Worm (Caenorhabditis elegans) whole organism, L1 larva: ENCODE measurements around the gene T28H11.7.

Source experiments
- C04F5.9 ChIP-seq: sonication (generic microtip); optimal IDR thresholded peaks from 2 replicates; lab custom pipeline; 2016; ENCODE audit warnings: missing genetic modification characterization, missing compliant biosample characterization
- C16A3.4 ChIP-seq: fragments of 150-350 bp; optimal IDR thresholded peaks from 2 replicates; lab custom pipeline; 2014; ENCODE audit warnings: missing biosample characterization, missing genetic modification characterization
- C34B4.2 ChIP-seq: sonication (generic microtip); optimal IDR thresholded peaks from 2 replicates; lab custom pipeline; 2017; ENCODE audit warnings: mild to moderate bottlenecking, missing genetic modification characterization, missing compliant biosample characterization
- Y116A8C.19 ChIP-seq: sonication (generic microtip); optimal IDR thresholded peaks from 2 replicates; lab custom pipeline; 2016; ENCODE audit warnings: missing compliant biosample characterization, missing genetic modification characterization, borderline replicate concordance
- aha-1 ChIP-seq: fragments of 150-350 bp; optimal IDR thresholded peaks from 2 replicates; lab custom pipeline; 2014; ENCODE audit warnings: missing biosample characterization, missing genetic modification characterization
- aly-2 ChIP-seq: fragments of 150-350 bp; optimal IDR thresholded peaks from 2 replicates; lab custom pipeline; 2014; ENCODE audit warnings: missing biosample characterization, missing genetic modification characterization
- ceh-63 ChIP-seq: fragments of 200-800 bp; sonication (Bioruptor generic); optimal IDR thresholded peaks from 2 replicates; lab custom pipeline; 2018; ENCODE audit warnings: mild to moderate bottlenecking, missing genetic modification characterization, missing compliant biosample characterization
- ceh-88 ChIP-seq: fragments of 200-800 bp; sonication (Bioruptor generic); IDR thresholded peaks from 2 replicates; pipeline ENCODE4 v1.3.6; 2022; ENCODE audit warnings: missing genetic modification characterization, missing compliant biosample characterization
- ces-1 ChIP-seq: fragments of 150-350 bp; optimal IDR thresholded peaks from 2 replicates; lab custom pipeline; 2014; ENCODE audit warnings: missing biosample characterization, missing genetic modification reagents, missing genetic modification characterization
- efl-3 ChIP-seq: fragments of 200-800 bp; sonication (Bioruptor generic); optimal IDR thresholded peaks from 2 replicates; lab custom pipeline; 2018; ENCODE audit warnings: mild to moderate bottlenecking, missing genetic modification characterization, missing compliant biosample characterization
- elt-3 ChIP-seq, 6 experiments: fragments of 150-350 bp in 1 of 6; sonication (generic microtip); optimal IDR thresholded peaks; 2 replicates each; lab custom pipeline; 2017 to 2018; ENCODE audit warnings: missing biosample characterization in 6 of 6, missing genetic modification characterization in 6 of 6, inconsistent platforms in 1 of 6
- ets-5 ChIP-seq: fragments of 200-800 bp; sonication (Bioruptor generic); IDR thresholded peaks from 2 replicates; pipeline ENCODE4 v1.3.6; 2022; ENCODE audit warnings: missing genetic modification characterization, missing compliant biosample characterization
- fkh-4 ChIP-seq: sonication (generic microtip); optimal IDR thresholded peaks from 2 replicates; lab custom pipeline; 2016; ENCODE audit warnings: missing compliant biosample characterization, missing genetic modification characterization, borderline replicate concordance
- fkh-8 ChIP-seq: sonication (generic microtip); optimal IDR thresholded peaks from 2 replicates; lab custom pipeline; 2016; ENCODE audit warnings: mild to moderate bottlenecking, missing genetic modification characterization, missing compliant biosample characterization
- fos-1 ChIP-seq: fragments of 150-350 bp; optimal IDR thresholded peaks from 2 replicates; lab custom pipeline; 2014; ENCODE audit warnings: missing biosample characterization, missing genetic modification characterization
- grh-1 ChIP-seq: fragments of 200-800 bp; sonication (Bioruptor generic); IDR thresholded peaks from 2 replicates; pipeline ENCODE4 v1.3.6; 2022; ENCODE audit warnings: missing genetic modification reagents, missing genetic modification characterization, missing compliant biosample characterization
- irx-1 ChIP-seq: sonication (generic microtip); optimal IDR thresholded peaks from 2 replicates; lab custom pipeline; 2016; ENCODE audit warnings: missing genetic modification characterization, missing compliant biosample characterization
- isw-1 ChIP-seq: fragments of 200-800 bp; sonication (Bioruptor generic); IDR thresholded peaks from 2 replicates; pipeline ENCODE4 v1.3.6; 2022; ENCODE audit warnings: missing genetic modification characterization, missing compliant biosample characterization
- jun-1 ChIP-seq: fragments of 150-350 bp; optimal IDR thresholded peaks from 2 replicates; lab custom pipeline; 2014; ENCODE audit warnings: missing biosample characterization, missing genetic modification reagents, missing genetic modification characterization
- lin-13 ChIP-seq: fragments of 150-350 bp; optimal IDR thresholded peaks from 2 replicates; lab custom pipeline; 2014; ENCODE audit warnings: missing biosample characterization, missing genetic modification reagents, missing genetic modification characterization
- lin-14 ChIP-seq: fragments of 200-800 bp; sonication (Bioruptor generic); optimal IDR thresholded peaks from 2 replicates; lab custom pipeline; 2018; ENCODE audit warnings: mild to moderate bottlenecking, missing genetic modification characterization, moderate library complexity, missing compliant biosample characterization
- lin-15B ChIP-seq: fragments of 150-350 bp; sonication (generic microtip); optimal IDR thresholded peaks from 3 replicates; lab custom pipeline; 2014; ENCODE audit warnings: missing biosample characterization, missing genetic modification characterization
- lin-35 ChIP-seq, 2 experiments: fragments of 150-350 bp; optimal IDR thresholded peaks; 2 replicates each; lab custom pipeline; 2014; ENCODE audit warnings: missing biosample characterization in 2 of 2, missing genetic modification characterization in 2 of 2, missing genetic modification reagents in 2 of 2
- lsy-2 ChIP-seq, 2 experiments: fragments of 150-350 bp; optimal IDR thresholded peaks; 2 replicates each; lab custom pipeline; 2014; ENCODE audit warnings: missing biosample characterization in 2 of 2, missing genetic modification characterization in 2 of 2
- mep-1 ChIP-seq: fragments of 150-350 bp; optimal IDR thresholded peaks from 2 replicates; lab custom pipeline; 2014; ENCODE audit warnings: missing biosample characterization, missing genetic modification characterization
- nhr-11 ChIP-seq: fragments of 150-350 bp; optimal IDR thresholded peaks from 2 replicates; lab custom pipeline; 2014; ENCODE audit warnings: missing biosample characterization, missing genetic modification characterization
- nhr-12 ChIP-seq: sonication (generic microtip); optimal IDR thresholded peaks from 2 replicates; lab custom pipeline; 2017; ENCODE audit warnings: missing biosample characterization, missing genetic modification characterization
- nhr-19 ChIP-seq: fragments of 200-800 bp; sonication (Bioruptor generic); conservative IDR thresholded peaks from 2 replicates; pipeline ENCODE4 v1.3.6; 2022; ENCODE audit warnings: missing genetic modification characterization, missing compliant biosample characterization
- nhr-47 ChIP-seq: sonication (generic microtip); optimal IDR thresholded peaks from 2 replicates; lab custom pipeline; 2016; ENCODE audit warnings: mild to moderate bottlenecking, missing genetic modification characterization, moderate library complexity, missing compliant biosample characterization
- nhr-71 ChIP-seq: sonication (generic microtip); optimal IDR thresholded peaks from 2 replicates; lab custom pipeline; 2016; ENCODE audit warnings: mild to moderate bottlenecking, missing genetic modification characterization, moderate library complexity, missing compliant biosample characterization
- nhr-77 ChIP-seq: fragments of 150-350 bp; optimal IDR thresholded peaks from 2 replicates; lab custom pipeline; 2014; ENCODE audit warnings: missing biosample characterization, missing genetic modification characterization
- nhr-84 ChIP-seq: sonication (generic microtip); optimal IDR thresholded peaks from 2 replicates; lab custom pipeline; 2017; ENCODE audit warnings: missing biosample characterization, missing genetic modification characterization
- nhr-85 ChIP-seq: sonication (generic microtip); peaks from one replicate; lab custom pipeline; 2016; ENCODE audit warnings: missing genetic modification characterization, inconsistent platforms, missing compliant biosample characterization
- nhr-90 ChIP-seq: sonication (generic microtip); optimal IDR thresholded peaks from 2 replicates; lab custom pipeline; 2016; ENCODE audit warnings: mild to moderate bottlenecking, missing genetic modification characterization, missing compliant biosample characterization; ENCODE audit not compliant: poor library complexity
- pqm-1 ChIP-seq: sonication (generic microtip); optimal IDR thresholded peaks from 3 replicates; lab custom pipeline; 2017; ENCODE audit warnings: missing biosample characterization, missing genetic modification characterization
- skn-1 ChIP-seq: fragments of 150-350 bp; optimal IDR thresholded peaks from 2 replicates; lab custom pipeline; 2014; ENCODE audit warnings: missing biosample characterization, missing genetic modification characterization
- snpc-4 ChIP-seq: fragments of 150-350 bp; optimal IDR thresholded peaks from 2 replicates; lab custom pipeline; 2014; ENCODE audit warnings: missing biosample characterization, missing genetic modification characterization
- sox-4 ChIP-seq: sonication (generic microtip); optimal IDR thresholded peaks from 2 replicates; lab custom pipeline; 2016; ENCODE audit warnings: missing genetic modification characterization, missing compliant biosample characterization
- sup-37 ChIP-seq: fragments of 200-800 bp; sonication (Bioruptor generic); optimal IDR thresholded peaks from 2 replicates; lab custom pipeline; 2018; ENCODE audit warnings: mild to moderate bottlenecking, missing genetic modification characterization, missing compliant biosample characterization
- swsn-7 ChIP-seq: sonication (generic microtip); optimal IDR thresholded peaks from 2 replicates; lab custom pipeline; 2016; ENCODE audit warnings: missing genetic modification characterization, missing compliant biosample characterization
- tlp-1 ChIP-seq: fragments of 150-350 bp; optimal IDR thresholded peaks from 2 replicates; lab custom pipeline; 2014; ENCODE audit warnings: missing biosample characterization, missing genetic modification characterization
- unc-86 ChIP-seq: sonication (generic microtip); optimal IDR thresholded peaks from 2 replicates; lab custom pipeline; 2016; ENCODE audit warnings: missing genetic modification characterization, missing compliant biosample characterization
- unc-98 ChIP-seq: fragments of 200-800 bp; sonication (Bioruptor generic); IDR thresholded peaks from 2 replicates; pipeline ENCODE4 v1.3.6; 2022; ENCODE audit warnings: missing genetic modification characterization, missing compliant biosample characterization
- xbp-1 ChIP-seq: sonication (generic microtip); optimal IDR thresholded peaks from 2 replicates; lab custom pipeline; 2016; ENCODE audit warnings: missing genetic modification characterization, missing compliant biosample characterization
- zag-1 ChIP-seq: fragments of 150-350 bp; optimal IDR thresholded peaks from 2 replicates; lab custom pipeline; 2014; ENCODE audit warnings: missing biosample characterization, missing genetic modification characterization

Gene T28H11.7

DNA sequence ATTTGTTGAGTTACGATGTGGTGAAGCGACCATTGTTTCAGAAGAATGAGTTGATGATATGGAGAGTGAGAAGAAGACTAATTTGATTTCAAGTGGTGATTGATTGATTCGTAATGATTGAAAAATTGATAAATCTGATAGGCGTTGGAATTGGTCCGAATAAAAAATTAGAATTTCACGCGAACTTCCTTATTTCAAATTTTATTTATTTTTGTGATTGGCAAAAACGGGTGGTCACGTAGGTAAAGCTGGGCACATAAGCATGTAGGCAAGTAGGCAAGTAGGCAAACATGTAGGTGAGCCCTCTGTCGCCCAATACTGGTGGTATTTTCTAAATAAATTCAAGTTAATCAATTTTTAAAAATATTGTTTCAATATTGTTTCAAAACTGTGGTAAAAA, 16.3 kb upstream of the T28H11.7 start, which contains the start of gene C09B9.4:
TSS of gene C09B9.4 (minus strand) at position 101 of the 400 bp plus-strand sequence.
- no peak for TF ChIP-seq ets-5 (GFP tag; lab: Robert Waterston, UW)
- TF ChIP-seq swsn-7 (tag; lab: Kevin White, UChicago), result no peak
- TF ChIP-seq pqm-1 (tag; lab: Kevin White, UChicago), result no peak
- TF ChIP-seq unc-86 (tag; lab: Kevin White, UChicago), result no peak

DNA sequence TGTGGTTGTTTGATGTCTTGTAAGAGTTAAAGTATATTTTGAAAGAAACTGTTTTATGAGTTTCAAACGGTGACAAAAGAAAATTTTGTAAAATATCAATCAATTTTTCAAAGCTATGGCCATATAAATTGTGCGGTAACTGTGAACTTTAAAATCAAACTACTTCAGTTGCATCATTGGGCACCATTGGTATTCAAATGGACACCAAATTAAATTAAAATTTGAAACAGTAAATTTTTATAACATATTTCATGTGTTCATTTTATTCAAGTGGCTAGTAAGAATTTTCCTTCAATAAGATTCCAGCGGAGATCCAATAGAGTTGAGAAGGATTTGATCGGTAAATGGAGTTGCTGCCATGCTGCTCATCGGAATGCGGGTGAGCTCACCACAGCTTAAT, 14.4 kb upstream of the T28H11.7 start:
- no peak for TF ChIP-seq lsy-2 (tag; optimal IDR thresholded peaks at IDR 0.05; lab: Kevin White, UChicago)
- no peak for TF ChIP-seq nhr-11 (tag; lab: Kevin White, UChicago)

DNA sequence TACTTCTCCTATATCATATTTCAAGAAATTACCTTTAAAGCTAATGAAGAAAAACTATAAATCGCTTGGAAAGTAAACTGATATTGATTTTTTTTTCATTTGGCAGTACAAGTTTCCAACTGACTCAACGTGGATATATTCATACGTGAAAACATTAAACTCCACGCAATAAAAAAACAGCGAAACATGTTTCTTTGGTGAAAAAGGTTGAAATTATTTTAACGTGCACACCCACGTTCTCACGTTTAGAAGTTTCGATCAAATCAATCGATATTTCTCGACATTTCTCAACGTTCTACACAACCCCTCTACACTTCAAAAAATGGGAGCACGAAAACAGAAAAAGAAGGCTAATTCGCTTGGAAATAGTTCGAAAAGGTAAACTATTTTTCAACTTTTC, 12.0 kb upstream of the T28H11.7 start, which contains the start of the genes best-6 and C09B9.2:
TSS of gene best-6 (minus strand) at position 101 of the 400 bp plus-strand sequence.
TSS of gene C09B9.2 (plus strand) at position 314 of the 400 bp plus-strand sequence.
- TF ChIP-seq C04F5.9 (tag; lab: Kevin White, UChicago) (no peak), lin-15B (tag; lab: Kevin White, UChicago) (no peak), unc-98 (GFP tag; lab: Robert Waterston, UW) (no peak), tlp-1 (no peak), lin-13 (GFP tag; lab: Kevin White, UChicago) (no peak), ceh-63 (GFP tag; lab: Kevin White, UChicago) (no peak), skn-1 (tag; lab: Kevin White, UChicago) (no peak), nhr-19 (GFP tag; lab: Robert Waterston, UW) (no peak), zag-1 (no peak), snpc-4 (tag; lab: Kevin White, UChicago) (no peak), aly-2 (tag; lab: Kevin White, UChicago) (no peak), efl-3 (GFP tag; lab: Kevin White, UChicago) (no peak), nhr-12 (tag; lab: Kevin White, UChicago) (no peak), fos-1 (tag; lab: Kevin White, UChicago) (no peak), mep-1 (tag; lab: Kevin White, UChicago) (no peak), ces-1 (no peak), sup-37 (GFP tag; lab: Kevin White, UChicago) (no peak), fkh-8 (no peak), lin-35 (GFP tag; optimal IDR thresholded peaks at IDR 0.05; lab: Kevin White, UChicago) (no peak), lin-14 (GFP tag; lab: Kevin White, UChicago) (no peak)

DNA sequence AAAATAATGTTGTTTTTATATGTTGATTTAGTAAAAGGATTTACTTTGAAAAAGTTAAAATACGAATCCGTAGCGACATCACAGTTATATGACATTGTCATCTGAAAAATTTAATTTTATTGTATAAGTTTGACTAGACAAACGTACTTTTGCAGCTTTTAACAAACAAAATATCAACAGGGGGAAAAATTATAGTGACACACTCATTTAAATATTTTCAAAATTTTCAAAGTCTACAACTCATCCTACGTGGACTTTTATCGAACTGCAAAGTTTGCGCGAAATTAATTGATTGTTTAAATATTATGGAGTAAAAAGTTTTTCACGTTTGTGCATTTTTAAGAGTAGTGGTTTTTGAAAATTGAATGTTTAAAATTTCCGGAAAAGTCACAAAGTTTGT, 8.7 kb upstream of the T28H11.7 start, which contains the start of gene C09B9.85:
TSS of gene C09B9.85 (minus strand) at position 101 of the 400 bp plus-strand sequence.
- no peak for TF ChIP-seq sox-4 (tag; lab: Kevin White, UChicago)
- no peak for TF ChIP-seq tlp-1
- TF ChIP-seq irx-1 (tag; lab: Kevin White, UChicago), result no peak
- no peak for TF ChIP-seq elt-3 (tag; optimal IDR thresholded peaks at IDR 0.05; lab: Kevin White, UChicago)
- TF ChIP-seq C16A3.4 (tag; lab: Kevin White, UChicago), result no peak
- no peak for TF ChIP-seq nhr-85 (tag; lab: Kevin White, UChicago)
- TF ChIP-seq snpc-4 (tag; lab: Kevin White, UChicago), result no peak
- TF ChIP-seq mep-1 (tag; lab: Kevin White, UChicago), result no peak
- TF ChIP-seq C34B4.2 (tag; lab: Kevin White, UChicago), result no peak
- TF ChIP-seq nhr-90 (tag; lab: Kevin White, UChicago), result no peak

DNA sequence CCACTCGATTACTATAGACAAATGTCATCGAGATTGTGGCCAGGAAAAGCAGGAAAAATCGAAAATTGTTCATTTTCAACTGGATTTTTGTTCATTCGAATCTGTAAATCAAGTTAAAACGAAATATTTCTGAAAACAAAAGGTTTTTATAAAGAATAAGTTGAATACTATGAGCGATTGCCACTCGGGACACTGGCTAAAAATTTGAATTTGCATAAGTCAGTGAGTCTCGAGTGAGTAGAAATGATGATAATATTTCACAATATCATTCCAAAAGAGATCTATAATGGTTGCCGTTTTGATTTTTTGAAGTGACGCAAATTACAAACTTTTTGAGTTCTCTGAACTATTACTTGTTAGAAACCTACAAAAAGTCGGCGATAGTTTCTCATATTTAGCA, 3.6 kb upstream of the T28H11.7 start, which contains the start of gene T28H11.8:
TSS of gene T28H11.8 (minus strand) at position 101 of the 400 bp plus-strand sequence.
- TF ChIP-seq fkh-4 (tag; lab: Kevin White, UChicago), result no peak
- TF ChIP-seq nhr-90 (tag; lab: Kevin White, UChicago), result no peak
- no peak for TF ChIP-seq C34B4.2 (tag; lab: Kevin White, UChicago)
- no peak for TF ChIP-seq xbp-1 (tag; lab: Kevin White, UChicago)
- TF ChIP-seq grh-1, result no peak
- TF ChIP-seq isw-1 (GFP tag; lab: Robert Waterston, UW), result no peak
- TF ChIP-seq aly-2 (tag; lab: Kevin White, UChicago), result no peak
- TF ChIP-seq jun-1 (tag; lab: Kevin White, UChicago), result no peak
- TF ChIP-seq nhr-19 (GFP tag; lab: Robert Waterston, UW), result no peak
- no peak for TF ChIP-seq aha-1 (tag; lab: Kevin White, UChicago)
- TF ChIP-seq ces-1, result no peak
- no peak for TF ChIP-seq nhr-47 (tag; lab: Kevin White, UChicago)
- no peak for TF ChIP-seq C04F5.9 (tag; lab: Kevin White, UChicago)
- no peak for TF ChIP-seq pqm-1 (tag; lab: Kevin White, UChicago)
- TF ChIP-seq nhr-71, result no peak
- no peak for TF ChIP-seq nhr-84
- no peak for TF ChIP-seq ceh-88 (GFP tag; lab: Robert Waterston, UW)
- TF ChIP-seq swsn-7 (tag; lab: Kevin White, UChicago), result no peak
- TF ChIP-seq nhr-77, result no peak
- TF ChIP-seq Y116A8C.19 (tag; lab: Kevin White, UChicago), result no peak
